Worm (Caenorhabditis elegans) whole organism, L4 larva: ENCODE data around the gene srh-303.
A peak's percentile ranks its signal among the peaks of the same experiment; 100 is the strongest.

Experiments used
- D1046.2 ChIP-seq: fragments of 200-800 bp; sonication (Bioruptor generic); IDR thresholded peaks from 2 replicates; pipeline ENCODE4 v1.3.6; 2022; ENCODE audit warnings: missing genetic modification characterization, missing compliant biosample characterization
- F37D6.2 ChIP-seq: sonication (generic microtip); optimal IDR thresholded peaks from 2 replicates; lab custom pipeline; 2016; ENCODE audit warnings: mild to moderate bottlenecking, missing genetic modification characterization, missing compliant biosample characterization
- R02D3.7 ChIP-seq: fragments of 150-350 bp; sonication (generic microtip); optimal IDR thresholded peaks from 3 replicates; lab custom pipeline; 2014; ENCODE audit warnings: missing biosample characterization, missing genetic modification characterization
- T20F7.1 ChIP-seq: fragments of 200-800 bp; sonication (Bioruptor generic); optimal IDR thresholded peaks from 2 replicates; lab custom pipeline; 2018; ENCODE audit warnings: mild to moderate bottlenecking, missing genetic modification characterization, missing compliant biosample characterization
- T26A8.4 ChIP-seq: fragments of 200-800 bp; sonication (Bioruptor generic); IDR thresholded peaks from 2 replicates; pipeline ENCODE4 v1.3.6; 2022; ENCODE audit warnings: missing genetic modification characterization, missing compliant biosample characterization
- Y48G9A.11 ChIP-seq: fragments of 200-800 bp; sonication (Bioruptor generic); IDR thresholded peaks from 2 replicates; pipeline ENCODE4 v1.3.6; 2022; ENCODE audit warnings: missing genetic modification reagents, missing genetic modification characterization, missing compliant biosample characterization
- Y5F2A.4 ChIP-seq: fragments of 200-800 bp; sonication (Bioruptor generic); optimal IDR thresholded peaks from 2 replicates; lab custom pipeline; 2018; ENCODE audit warnings: mild to moderate bottlenecking, missing genetic modification characterization, missing compliant biosample characterization
- ZK337.2 ChIP-seq: fragments of 200-800 bp; sonication (Bioruptor generic); IDR thresholded peaks from 2 replicates; pipeline ENCODE4 v1.3.6; 2022; ENCODE audit warnings: missing genetic modification reagents, missing genetic modification characterization, missing compliant biosample characterization
- ZK546.5 ChIP-seq, 2 experiments: sonication (generic microtip); optimal IDR thresholded peaks; 2 replicates each; lab custom pipeline; 2017; ENCODE audit warnings: missing biosample characterization in 2 of 2, missing genetic modification characterization in 2 of 2
- aha-1 ChIP-seq: fragments of 150-350 bp; peaks from one replicate; lab custom pipeline; 2014; ENCODE audit warnings: missing biosample characterization, missing genetic modification characterization
- aly-2 ChIP-seq: sonication (generic microtip); optimal IDR thresholded peaks from 2 replicates; lab custom pipeline; 2018; ENCODE audit warnings: missing biosample characterization, missing genetic modification characterization
- ama-1 ChIP-seq: fragments of 150-350 bp; optimal IDR thresholded peaks from 2 replicates; lab custom pipeline; 2014; ENCODE audit warnings: inconsistent platforms, mixed read lengths
- ceh-20 ChIP-seq: fragments of 200-800 bp; sonication (Bioruptor generic); IDR thresholded peaks from 2 replicates; pipeline ENCODE4 v1.3.6; 2022; ENCODE audit warnings: missing genetic modification reagents, missing genetic modification characterization, missing compliant biosample characterization
- daf-19 ChIP-seq: fragments of 200-800 bp; sonication (Bioruptor generic); conservative IDR thresholded peaks from 2 replicates; pipeline ENCODE4 v1.3.6; 2022; ENCODE audit warnings: missing genetic modification characterization, missing compliant biosample characterization
- egl-27 ChIP-seq: sonication (generic microtip); optimal IDR thresholded peaks from 3 replicates; lab custom pipeline; 2017; ENCODE audit warnings: missing biosample characterization, missing genetic modification reagents, missing genetic modification characterization
- egl-43 ChIP-seq: fragments of 200-800 bp; sonication (Bioruptor generic); IDR thresholded peaks from 2 replicates; pipeline ENCODE4 v1.3.6; 2022; ENCODE audit warnings: missing genetic modification reagents, missing genetic modification characterization, missing compliant biosample characterization
- fos-1 ChIP-seq: fragments of 150-350 bp; optimal IDR thresholded peaks from 2 replicates; lab custom pipeline; 2014; ENCODE audit warnings: missing biosample characterization, missing genetic modification characterization
- hmg-1.1 ChIP-seq: fragments of 200-800 bp; sonication (Bioruptor generic); IDR thresholded peaks from 2 replicates; pipeline ENCODE4 v1.3.6; 2022; ENCODE audit warnings: missing genetic modification reagents, missing genetic modification characterization, missing compliant biosample characterization
- lin-1 ChIP-seq: fragments of 200-800 bp; sonication (Bioruptor generic); IDR thresholded peaks from 2 replicates; pipeline ENCODE4 v1.3.6; 2022; ENCODE audit warnings: missing genetic modification reagents, missing genetic modification characterization, missing compliant biosample characterization
- madf-5 ChIP-seq, 2 experiments: fragments of 200-800 bp; sonication (Bioruptor generic); IDR thresholded peaks; 2 replicates each; pipeline ENCODE4 v1.3.6; 2022; ENCODE audit warnings: missing compliant biosample characterization in 2 of 2, missing genetic modification characterization in 2 of 2
- mdl-1 ChIP-seq, 2 experiments: fragments of 150-350 bp in 1 of 2; sonication (generic microtip) in 1 of 2; optimal IDR thresholded peaks; 2 replicates each; lab custom pipeline; 2014 to 2017; ENCODE audit warnings: missing biosample characterization in 2 of 2, missing genetic modification characterization in 2 of 2
- mxl-3 ChIP-seq: fragments of 200-800 bp; sonication (Bioruptor generic); optimal IDR thresholded peaks from 2 replicates; lab custom pipeline; 2018; ENCODE audit warnings: mild to moderate bottlenecking, missing genetic modification characterization, missing compliant biosample characterization
- nhr-10 ChIP-seq: fragments of 150-350 bp; optimal IDR thresholded peaks from 2 replicates; lab custom pipeline; 2014; ENCODE audit warnings: missing biosample characterization, missing genetic modification characterization
- nhr-28 ChIP-seq: fragments of 150-350 bp; optimal IDR thresholded peaks from 2 replicates; lab custom pipeline; 2014; ENCODE audit warnings: missing biosample characterization, missing genetic modification characterization
- nhr-42 ChIP-seq: fragments of 200-800 bp; sonication (Bioruptor generic); IDR thresholded peaks from 2 replicates; pipeline ENCODE4 v1.3.6; 2022; ENCODE audit warnings: missing genetic modification characterization, missing compliant biosample characterization
- nhr-48 ChIP-seq: sonication (generic microtip); optimal IDR thresholded peaks from 2 replicates; lab custom pipeline; 2016; ENCODE audit warnings: mild to moderate bottlenecking, missing genetic modification characterization, missing compliant biosample characterization
- nhr-6 ChIP-seq: fragments of 150-350 bp; optimal IDR thresholded peaks from 2 replicates; lab custom pipeline; 2014; ENCODE audit warnings: missing biosample characterization, missing genetic modification characterization
- nhr-77 ChIP-seq: fragments of 150-350 bp; optimal IDR thresholded peaks from 2 replicates; lab custom pipeline; 2014; ENCODE audit warnings: missing biosample characterization, missing genetic modification characterization
- php-3 ChIP-seq: fragments of 200-800 bp; sonication (Bioruptor generic); IDR thresholded peaks from 2 replicates; pipeline ENCODE4 v1.3.6; 2022; ENCODE audit warnings: missing genetic modification reagents, missing genetic modification characterization, missing compliant biosample characterization
- saeg-2 ChIP-seq: fragments of 200-800 bp; sonication (Bioruptor generic); IDR thresholded peaks from 2 replicates; pipeline ENCODE4 v1.3.6; 2022; ENCODE audit warnings: missing genetic modification reagents, missing genetic modification characterization, missing compliant biosample characterization
- set-16 ChIP-seq: fragments of 200-800 bp; sonication (Bioruptor generic); IDR thresholded peaks from 2 replicates; pipeline ENCODE4 v1.3.6; 2022; ENCODE audit warnings: missing genetic modification reagents, missing genetic modification characterization, missing compliant biosample characterization
- snpc-1.2 ChIP-seq: fragments of 200-800 bp; sonication (Bioruptor generic); IDR thresholded peaks from 2 replicates; pipeline ENCODE4 v1.3.6; 2022; ENCODE audit warnings: missing genetic modification reagents, missing genetic modification characterization, missing compliant biosample characterization
- unc-39 ChIP-seq: sonication (generic microtip); optimal IDR thresholded peaks from 2 replicates; lab custom pipeline; 2017; ENCODE audit warnings: missing biosample characterization, missing genetic modification characterization
- unc-62 ChIP-seq, 3 experiments: fragments of 150-350 bp in 1 of 3; sonication (generic microtip); optimal IDR thresholded peaks in 2 of 3; peaks in 1 of 3; 1 replicate in 1 of 3; 2 replicates in 2 of 3; lab custom pipeline; 2014 to 2017; ENCODE audit warnings: missing biosample characterization in 3 of 3, missing genetic modification characterization in 3 of 3, missing genetic modification reagents in 3 of 3, missing genotype in 1 of 3
- zfp-2 ChIP-seq: sonication (generic microtip); optimal IDR thresholded peaks from 2 replicates; lab custom pipeline; 2016; ENCODE audit warnings: mild to moderate bottlenecking, missing genetic modification characterization, missing compliant biosample characterization
- ztf-7 ChIP-seq: fragments of 150-350 bp; optimal IDR thresholded peaks from 2 replicates; lab custom pipeline; 2014; ENCODE audit warnings: missing biosample characterization, missing genetic modification characterization

srh-303 gene

ce11 chrV:17812127-17812526 lies 19.3 kb upstream of the srh-303 start:
- no peak for TF ChIP-seq daf-19 (GFP tag; lab: Robert Waterston, UW)
- TF ChIP-seq saeg-2 (GFP tag; lab: Robert Waterston, UW) = 0 out of 2 replicates have a peak, but pooled peaks have one; percentile 49
- no peak for TF ChIP-seq nhr-42 (GFP tag; lab: Robert Waterston, UW)
- peak; percentile 94 for TF ChIP-seq set-16 (GFP tag; lab: Robert Waterston, UW)
- peak; percentile 50; the same call in 1 of the 2 replicates for TF ChIP-seq D1046.2 (GFP tag; lab: Robert Waterston, UW)
- TF ChIP-seq egl-43 (GFP tag; lab: Robert Waterston, UW) = peak; percentile 57
- TF ChIP-seq, all 104 proteins: peak for 4

ce11 chrV:17818567-17818966 lies 12.9 kb upstream of the srh-303 start, which contains the start of gene srh-298:
Gene srh-298 (plus strand): TSS chrV:17818867.
- TF ChIP-seq hmg-1.1 (GFP tag; lab: Robert Waterston, UW) (no peak), unc-62 (GFP tag; optimal IDR thresholded peaks at IDR 0.05 in 1 of 2; lab: Kevin White, UChicago) (peak in 1 of 2 experiments; percentile 26), unc-62 (tag; optimal IDR thresholded peaks at IDR 0.05; lab: Kevin White, UChicago) (no peak)

- TF ChIP-seq set-16 (GFP tag; lab: Robert Waterston, UW) (peak; percentile 73), egl-43 (GFP tag; lab: Robert Waterston, UW) (peak; percentile 68; the same call in 1 of the 2 replicates), hmg-1.1 (GFP tag; lab: Robert Waterston, UW) (no peak), ztf-7 (tag; lab: Kevin White, UChicago) (no peak)
- TF ChIP-seq, all 104 proteins: peak for 2
Measured at ce11 chrV:17819704-17820103, 11.7 kb upstream of the srh-303 start.

ce11 chrV:17821805-17822204 lies 9.6 kb upstream of the srh-303 start, which contains the start of gene srh-300:
Gene srh-300 (plus strand): TSS chrV:17822105.
- no peak for TF ChIP-seq ZK546.5 (tag; optimal IDR thresholded peaks at IDR 0.05; lab: Kevin White, UChicago)
- peak; percentile 17 for TF ChIP-seq aha-1 (tag; lab: Kevin White, UChicago)
- TF ChIP-seq unc-62 (GFP tag; optimal IDR thresholded peaks at IDR 0.05 in 1 of 2; lab: Kevin White, UChicago) = peak in 1 of 2 experiments; percentile 10
- TF ChIP-seq unc-62 (tag; optimal IDR thresholded peaks at IDR 0.05; lab: Kevin White, UChicago) = no peak

- TF ChIP-seq F37D6.2 (tag; lab: Kevin White, UChicago) (no peak), unc-62 (GFP tag; optimal IDR thresholded peaks at IDR 0.05 in 1 of 2; lab: Kevin White, UChicago) (peak in 1 of 2 experiments; percentile 54), unc-62 (tag; optimal IDR thresholded peaks at IDR 0.05; lab: Kevin White, UChicago) (no peak)
Measured at ce11 chrV:17824610-17825009, 6.8 kb upstream of the srh-303 start, which contains the start of gene srh-301. Gene srh-301 (plus strand): TSS chrV:17824910.

ce11 chrV:17826325-17826724 lies 5.1 kb upstream of the srh-303 start:
- peak; percentile 42 for TF ChIP-seq aha-1 (tag; lab: Kevin White, UChicago)

- TF ChIP-seq ceh-20 = no peak
- TF ChIP-seq ama-1 (lab: Kevin White, UChicago) = no peak
- no peak for TF ChIP-seq egl-43 (GFP tag; lab: Robert Waterston, UW)
- no peak for TF ChIP-seq ZK337.2
- TF ChIP-seq snpc-1.2 (GFP tag; lab: Robert Waterston, UW) = no peak
- TF ChIP-seq zfp-2 (tag; lab: Kevin White, UChicago) = no peak
- no peak for TF ChIP-seq lin-1 (GFP tag; lab: Robert Waterston, UW)
- no peak for TF ChIP-seq D1046.2 (GFP tag; lab: Robert Waterston, UW)
- TF ChIP-seq madf-5 (GFP tag; IDR thresholded peaks at IDR 0.05; lab: Robert Waterston, UW) = no peak
- no peak for TF ChIP-seq R02D3.7
- TF ChIP-seq T20F7.1 = no peak
- no peak for TF ChIP-seq nhr-6 (tag; lab: Kevin White, UChicago)
- no peak for TF ChIP-seq mdl-1 (tag; optimal IDR thresholded peaks at IDR 0.05; lab: Kevin White, UChicago)
- no peak for TF ChIP-seq php-3 (GFP tag; lab: Robert Waterston, UW)
Measured at ce11 chrV:17828310-17828709, 3.1 kb upstream of the srh-303 start, which contains the start of gene srh-304. Gene srh-304 (plus strand): TSS chrV:17828610.

- TF ChIP-seq Y5F2A.4 (GFP tag; lab: Kevin White, UChicago) (no peak), egl-43 (GFP tag; lab: Robert Waterston, UW) (no peak), nhr-77 (no peak), Y48G9A.11 (GFP tag; lab: Robert Waterston, UW) (no peak), ZK546.5 (tag; optimal IDR thresholded peaks at IDR 0.05; lab: Kevin White, UChicago) (no peak), T26A8.4 (no peak), nhr-28 (tag; lab: Kevin White, UChicago) (no peak), daf-19 (GFP tag; lab: Robert Waterston, UW) (no peak), unc-39 (no peak), fos-1 (tag; lab: Kevin White, UChicago) (no peak), aly-2 (tag; lab: Kevin White, UChicago) (no peak), mxl-3 (no peak), egl-27 (no peak), nhr-10 (no peak), nhr-48 (tag; lab: Kevin White, UChicago) (no peak)
Measured at ce11 chrV:17844106-17844505, 12.7 kb downstream of the srh-303 start, which contains the start of gene srh-286. Gene srh-286 (minus strand): TSS chrV:17844206.
